Worm (Caenorhabditis elegans): ENCODE results near the gene Y43F8B.29.

Y43F8B.29 gene

DNA sequence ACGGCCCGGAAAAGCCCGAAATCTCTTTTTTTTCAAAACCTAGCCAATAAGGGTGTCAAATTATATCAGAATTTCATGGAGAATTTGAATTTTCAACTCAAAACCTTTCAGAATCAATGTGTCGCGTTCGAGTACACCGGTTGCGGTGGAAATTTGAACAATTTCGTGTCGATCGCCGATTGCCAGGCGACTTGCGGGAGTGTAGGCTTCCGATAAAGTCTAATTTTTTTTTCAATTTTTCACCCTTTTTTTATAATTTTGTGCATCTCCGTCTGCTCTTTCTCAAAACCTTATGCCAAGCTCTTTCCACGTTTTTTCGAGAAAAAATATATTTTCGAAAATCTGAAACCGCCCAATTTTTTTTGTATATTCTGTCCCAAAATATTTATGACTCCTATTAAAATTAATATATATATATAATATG is 28.1 kb downstream of the Y43F8B.29 start:
- TF ChIP-seq zag-1 (tag; optimal IDR thresholded peaks at IDR 0.05) (no peak), pqm-1 (tag; optimal IDR thresholded peaks at IDR 0.05) (no peak), daf-19 (GFP tag; conservative IDR thresholded peaks at IDR 0.05) (no peak), T26A8.4 (GFP tag; IDR thresholded peaks at IDR 0.05) (peak; percentile 96), Y75B8A.6 (GFP tag; IDR thresholded peaks at IDR 0.05) (no peak), pha-4 (GFP tag; IDR thresholded peaks at IDR 0.05) (peak; percentile 69), pha-4 (tag; optimal IDR thresholded peaks at IDR 0.05) (no peak), Y48G9A.11 (GFP tag; IDR thresholded peaks at IDR 0.05) (peak; percentile 20; the same call in 1 of the 2 replicates), nhr-28 (tag; optimal IDR thresholded peaks at IDR 0.05) (peak; percentile 4), Y105C5A.15 (GFP tag; IDR thresholded peaks at IDR 0.05) (peak; percentile 80; the same call in 1 of the 2 replicates), mxl-3 (GFP tag; optimal IDR thresholded peaks at IDR 0.05) (peak; percentile 14), zip-2 (tag; optimal IDR thresholded peaks at IDR 0.05) (no peak), nhr-42 (GFP tag; IDR thresholded peaks at IDR 0.05) (0 out of 2 replicates have a peak, but pooled peaks have one; percentile 12), duxl-1 (tag; optimal IDR thresholded peaks at IDR 0.05; ENCODE audit: poor library complexity) (peak; percentile 29), nhr-41 (GFP tag; IDR thresholded peaks at IDR 0.05) (peak; percentile 52; the same call in 1 of the 2 replicates), nhr-111 (GFP tag; optimal IDR thresholded peaks at IDR 0.05) (no peak), nhr-77 (tag; optimal IDR thresholded peaks at IDR 0.05) (no peak), Y5F2A.4 (GFP tag; optimal IDR thresholded peaks at IDR 0.05) (peak; percentile 66), lin-29 (GFP tag; IDR thresholded peaks at IDR 0.05) (0 out of 2 replicates have a peak, but pooled peaks have one; percentile 8), php-3 (GFP tag; IDR thresholded peaks at IDR 0.05) (peak; percentile 86), spr-3 (GFP tag; optimal IDR thresholded peaks at IDR 0.05) (peak; percentile 33), dmd-8 (GFP tag; IDR thresholded peaks at IDR 0.05) (peak; percentile 60; the same call in 1 of the 2 replicates), vab-7 (GFP tag; IDR thresholded peaks at IDR 0.05) (peak; percentile 72), nhr-6 (tag; optimal IDR thresholded peaks at IDR 0.05) (no peak), madf-5 (GFP tag; IDR thresholded peaks at IDR 0.05) (no peak), zfp-3 (GFP tag; conservative IDR thresholded peaks at IDR 0.05) (peak; percentile 81; the same call in 1 of the 2 replicates), ceh-82 (tag; optimal IDR thresholded peaks at IDR 0.05) (no peak), F49E8.2 (tag; optimal IDR thresholded peaks at IDR 0.05; ENCODE audit: borderline replicate concordance) (no peak), cey-2 (tag; optimal IDR thresholded peaks at IDR 0.05; ENCODE audit: borderline replicate concordance, insufficient read depth) (no peak), ctbp-1 (GFP tag; IDR thresholded peaks at IDR 0.05) (peak; percentile 90), ama-1 (optimal IDR thresholded peaks at IDR 0.05) (no peak), aha-1 (tag) (peak; percentile 82), hmg-1.1 (GFP tag; IDR thresholded peaks at IDR 0.05) (peak; percentile 46; the same call in 1 of the 2 replicates), jun-1 (tag; optimal IDR thresholded peaks at IDR 0.05) (no peak), mxl-2 (GFP tag; conservative IDR thresholded peaks at IDR 0.05) (peak; percentile 71; the same call in 1 of the 2 replicates), spr-1 (tag; optimal IDR thresholded peaks at IDR 0.05) (peak; percentile 40), hlh-30 (tag; optimal IDR thresholded peaks at IDR 0.05; ENCODE audit: insufficient read depth) (no peak), lsy-2 (tag; optimal IDR thresholded peaks at IDR 0.05) (peak in 1 of 2 experiments; percentile 72), ceh-20 (GFP tag; IDR thresholded peaks at IDR 0.05) (peak; percentile 73), dmd-6 (GFP tag; IDR thresholded peaks at IDR 0.05) (0 out of 2 replicates have a peak, but pooled peaks have one; percentile 29), ceh-28 (tag; optimal IDR thresholded peaks at IDR 0.05) (no peak), D1046.2 (GFP tag; IDR thresholded peaks at IDR 0.05) (peak; percentile 82), fos-1 (tag; optimal IDR thresholded peaks at IDR 0.05) (no peak), mdl-1 (tag; optimal IDR thresholded peaks at IDR 0.05) (no peak), ztf-7 (tag; optimal IDR thresholded peaks at IDR 0.05) (no peak), egl-27 (tag; optimal IDR thresholded peaks at IDR 0.05) (no peak), dve-1 (tag; optimal IDR thresholded peaks at IDR 0.05; ENCODE audit: insufficient read depth) (no peak), snpc-4 (tag; optimal IDR thresholded peaks at IDR 0.05) (no peak), lim-7 (GFP tag; IDR thresholded peaks at IDR 0.05) (0 out of 2 replicates have a peak, but pooled peaks have one; percentile 37), zip-11 (GFP tag; IDR thresholded peaks at IDR 0.05) (no peak), madf-9 (GFP tag; conservative IDR thresholded peaks at IDR 0.05) (peak; percentile 54)
